Worm (Caenorhabditis elegans): ENCODE results near the gene T13C5.9.
A peak's percentile ranks its signal among the peaks of the same experiment; 100 is the strongest.

Gene T13C5.9

DNA sequence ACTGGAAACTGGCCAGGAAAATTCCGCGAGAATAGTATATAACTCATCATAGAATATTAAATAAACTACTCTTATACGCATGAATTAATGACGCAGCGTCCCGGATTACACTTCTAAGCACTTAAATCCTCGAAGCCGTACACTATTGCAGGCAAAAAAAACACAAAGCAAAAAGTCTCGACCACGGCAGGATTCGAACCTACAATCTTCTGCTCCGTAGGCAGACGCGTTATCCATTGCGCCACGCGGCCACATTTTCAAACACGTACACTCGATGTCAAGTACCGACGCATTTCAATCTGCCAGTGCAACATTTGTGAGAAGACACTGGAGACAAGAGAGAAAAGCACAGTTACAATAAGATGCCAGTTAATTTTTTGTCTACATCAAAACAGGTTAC lies 29.8 kb downstream of the T13C5.9 start (continued):
- TF ChIP-seq hmg-1.2 (GFP tag; IDR thresholded peaks at IDR 0.05): peak; percentile 66
- no peak for TF ChIP-seq snpc-3.4 (tag; optimal IDR thresholded peaks at IDR 0.05)
- TF ChIP-seq B0035.1 (tag; optimal IDR thresholded peaks at IDR 0.05): no peak
- TF ChIP-seq let-526 (GFP tag; IDR thresholded peaks at IDR 0.05): 0 out of 2 replicates have a peak, but pooled peaks have one; percentile 22
- TF ChIP-seq attf-3 (GFP tag; conservative IDR thresholded peaks at IDR 0.05): no peak
- no peak for TF ChIP-seq T26A5.8 (tag; optimal IDR thresholded peaks at IDR 0.05)

DNA sequence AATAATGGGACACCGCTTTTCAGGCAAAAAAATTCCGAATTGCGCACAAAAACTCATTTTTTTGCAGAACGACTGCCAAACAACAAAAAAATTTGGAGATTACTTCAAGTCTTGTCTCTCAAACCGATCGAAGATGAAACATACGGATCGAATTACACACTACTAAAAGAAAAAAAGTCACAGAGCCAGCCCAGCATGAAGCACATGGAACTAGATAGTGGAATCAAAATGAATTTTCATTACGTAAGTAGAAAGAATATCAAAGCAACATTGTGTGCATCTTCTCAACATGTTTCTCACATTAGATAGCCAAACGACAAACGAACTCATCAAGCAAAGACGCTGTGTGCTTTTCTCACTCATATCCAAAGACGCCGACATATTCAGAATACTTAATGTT lies 31.0 kb downstream of the T13C5.9 start:
- TF ChIP-seq mcd-1 (GFP tag; IDR thresholded peaks at IDR 0.05): no peak
- TF ChIP-seq egl-44 (GFP tag; IDR thresholded peaks at IDR 0.05): no peak
- no peak for TF ChIP-seq rec-8 (tag; optimal IDR thresholded peaks at IDR 0.05)
- no peak for TF ChIP-seq nhr-90 (tag; optimal IDR thresholded peaks at IDR 0.05)
- TF ChIP-seq nhr-120 (GFP tag; IDR thresholded peaks at IDR 0.05): no peak
- no peak for TF ChIP-seq F55B11.4 (tag; optimal IDR thresholded peaks at IDR 0.05; ENCODE audit: borderline replicate concordance, insufficient read depth)
- TF ChIP-seq let-526 (GFP tag; IDR thresholded peaks at IDR 0.05): no peak
- no peak for TF ChIP-seq madf-6 (GFP tag; IDR thresholded peaks at IDR 0.05)
- no peak for TF ChIP-seq Y56A3A.18 (GFP tag; IDR thresholded peaks at IDR 0.05)
- no peak for TF ChIP-seq snpc-3.4 (tag; optimal IDR thresholded peaks at IDR 0.05)
- no peak for TF ChIP-seq F23B12.7 (tag; optimal IDR thresholded peaks at IDR 0.05; ENCODE audit: insufficient read depth)
- no peak for TF ChIP-seq atf-7 (tag; optimal IDR thresholded peaks at IDR 0.05)
- no peak for TF ChIP-seq zfh-2 (GFP tag; conservative IDR thresholded peaks at IDR 0.05)

ce11 chrX:6224841-6225240 lies 34.8 kb downstream of the T13C5.9 start:
- TF ChIP-seq akir-1 (GFP tag; optimal IDR thresholded peaks at IDR 0.05) (no peak), T07F8.4 (tag; optimal IDR thresholded peaks at IDR 0.05) (no peak), zfh-2 (GFP tag; conservative IDR thresholded peaks at IDR 0.05) (0 out of 2 replicates have a peak, but pooled peaks have one; percentile 21), F33H1.4 (GFP tag; IDR thresholded peaks at IDR 0.05) (no peak), lin-26 (GFP tag; IDR thresholded peaks at IDR 0.05) (no peak), F57C9.4 (tag; optimal IDR thresholded peaks at IDR 0.05) (no peak), Y67H2A.10 (GFP tag; conservative IDR thresholded peaks at IDR 0.05) (no peak)

- TF ChIP-seq gei-17 (GFP tag; optimal IDR thresholded peaks at IDR 0.05) (no peak), efl-1 (GFP tag; optimal IDR thresholded peaks at IDR 0.05) (no peak)
Observed at ce11 chrX:6230669-6231068, 40.6 kb downstream of the T13C5.9 start, which contains the start of gene lite-1. TSS of gene lite-1 (minus strand) at chrX:6230769.

ce11 chrX:6232998-6233626 lies 43.1 kb downstream of the T13C5.9 start, which contains the start of gene C14F11.4:
TSS of gene C14F11.4 (minus strand) at chrX:6233048.
- TF ChIP-seq K12H6.12 (tag; optimal IDR thresholded peaks at IDR 0.05): no peak
- no peak for TF ChIP-seq snpc-4 (GFP tag; optimal IDR thresholded peaks at IDR 0.05)
- no peak for TF ChIP-seq snpc-4 (tag; optimal IDR thresholded peaks at IDR 0.05)
- 0 out of 2 replicates have a peak, but pooled peaks have one; percentile 34 for TF ChIP-seq ekl-4 (GFP tag; IDR thresholded peaks at IDR 0.05)
- TF ChIP-seq Y56A3A.18 (GFP tag; IDR thresholded peaks at IDR 0.05): no peak
- TF ChIP-seq rpc-1 (optimal IDR thresholded peaks at IDR 0.05): no peak
- TF ChIP-seq rpc-1 (tag; optimal IDR thresholded peaks at IDR 0.05): no peak
- no peak for TF ChIP-seq C06A6.2 (GFP tag; conservative IDR thresholded peaks at IDR 0.05)
- no peak for TF ChIP-seq snpc-1.1 (tag; optimal IDR thresholded peaks at IDR 0.05; ENCODE audit: insufficient read depth)
- no peak for TF ChIP-seq unc-62 (GFP tag; optimal IDR thresholded peaks at IDR 0.05)
- TF ChIP-seq mcd-1 (GFP tag; IDR thresholded peaks at IDR 0.05): 0 out of 2 replicates have a peak, but pooled peaks have one; percentile 12
- TF ChIP-seq ceh-91 (GFP tag; IDR thresholded peaks at IDR 0.05): no peak
- no peak for TF ChIP-seq pbrm-1 (GFP tag; IDR thresholded peaks at IDR 0.05)
- no peak for TF ChIP-seq ccch-3 (GFP tag; optimal IDR thresholded peaks at IDR 0.05)
- no peak for TF ChIP-seq lin-54 (GFP tag; optimal IDR thresholded peaks at IDR 0.05)
- no peak for TF ChIP-seq F10E7.11 (tag; optimal IDR thresholded peaks at IDR 0.05)
- TF ChIP-seq nhr-179 (tag; optimal IDR thresholded peaks at IDR 0.05): no peak
- TF ChIP-seq hmg-1.2 (GFP tag; IDR thresholded peaks at IDR 0.05): 0 out of 2 replicates have a peak, but pooled peaks have one; percentile 7
- 0 out of 2 replicates have a peak, but pooled peaks have one; percentile 62 for TF ChIP-seq nhr-120 (GFP tag; IDR thresholded peaks at IDR 0.05)
- no peak for TF ChIP-seq madf-10 (tag; optimal IDR thresholded peaks at IDR 0.05)
- no peak for TF ChIP-seq T26A5.8 (tag; optimal IDR thresholded peaks at IDR 0.05)
